Worm (Caenorhabditis elegans) whole organism, mixed stage, embryonic: ENCODE results near the gene R05H11.1.

ENCODE experiments used
- elt-1 ChIP-seq: sonication (generic microtip); optimal IDR thresholded peaks from 2 replicates; lab custom pipeline; 2017; ENCODE audit warnings: missing genetic modification characterization, mild to moderate bottlenecking, missing compliant biosample characterization, antibody characterized with exemption, moderate library complexity, borderline replicate concordance; ENCODE audit not compliant: insufficient read depth
- elt-3 ChIP-seq: fragments of 150-350 bp; optimal IDR thresholded peaks from 2 replicates; lab custom pipeline; 2014; ENCODE audit warnings: missing biosample characterization, missing genetic modification characterization
- ham-2 ChIP-seq: fragments of 200-800 bp; sonication (Bioruptor generic); optimal IDR thresholded peaks from 2 replicates; lab custom pipeline; 2018; ENCODE audit warnings: mild to moderate bottlenecking, missing genetic modification characterization, missing compliant biosample characterization
- lsy-2 ChIP-seq: fragments of 150-350 bp; optimal IDR thresholded peaks from 2 replicates; lab custom pipeline; 2014; ENCODE audit warnings: missing biosample characterization, missing genetic modification characterization
- mep-1 ChIP-seq: fragments of 150-350 bp; optimal IDR thresholded peaks from 2 replicates; lab custom pipeline; 2017; ENCODE audit warnings: missing biosample characterization, missing genetic modification reagents, missing genetic modification characterization, inconsistent platforms
- unc-120 ChIP-seq: sonication (generic microtip); optimal IDR thresholded peaks from 2 replicates; lab custom pipeline; 2017; ENCODE audit warnings: missing genetic modification characterization, missing compliant biosample characterization; ENCODE audit not compliant: poor library complexity, severe bottlenecking

- TF ChIP-seq mep-1 (tag; lab: Kevin White, UChicago) (no peak), lsy-2 (tag; lab: Kevin White, UChicago) (no peak), ham-2 (GFP tag; lab: Kevin White, UChicago) (no peak), unc-120 (tag; lab: Kevin White, UChicago) (peak; percentile 4), elt-1 (no peak), elt-3 (tag; lab: Kevin White, UChicago) (no peak)
Measured at ce11 chrIII:6820343-6820985, 25.0 kb downstream of the R05H11.1 start, which contains the start of gene ten-1.
